Worm (Caenorhabditis elegans): Measurements from ENCODE around the gene chts-1.

The chts-1 gene

ce11 chrX:7519569-7519968 is at the start of gene chts-1:
chts-1 (minus strand) TSS chrX:7519669.
- no peak for TF ChIP-seq tab-1 (GFP tag; IDR thresholded peaks at IDR 0.05)
- TF ChIP-seq ref-1 (GFP tag; conservative IDR thresholded peaks at IDR 0.05) = no peak
- no peak for TF ChIP-seq flt-1 (GFP tag; IDR thresholded peaks at IDR 0.05)
- TF ChIP-seq ztf-29 (GFP tag; IDR thresholded peaks at IDR 0.05) = no peak
- no peak for TF ChIP-seq T22C8.4 (GFP tag; IDR thresholded peaks at IDR 0.05)
- no peak for TF ChIP-seq klf-2 (GFP tag; conservative IDR thresholded peaks at IDR 0.05)
- no peak for TF ChIP-seq cog-1 (tag; optimal IDR thresholded peaks at IDR 0.05)
- TF ChIP-seq ztf-23 (GFP tag; IDR thresholded peaks at IDR 0.05) = no peak
- no peak for TF ChIP-seq med-1 (GFP tag; optimal IDR thresholded peaks at IDR 0.05; ENCODE audit: insufficient read depth)

ce11 chrX:7568684-7569289 is 49.3 kb upstream of the chts-1 start:
- TF ChIP-seq klf-2 (GFP tag; conservative IDR thresholded peaks at IDR 0.05) (no peak), ref-1 (GFP tag; conservative IDR thresholded peaks at IDR 0.05) (no peak), ztf-29 (GFP tag; IDR thresholded peaks at IDR 0.05) (no peak), cog-1 (tag; optimal IDR thresholded peaks at IDR 0.05) (no peak), ztf-23 (GFP tag; IDR thresholded peaks at IDR 0.05) (no peak), med-1 (GFP tag; optimal IDR thresholded peaks at IDR 0.05; ENCODE audit: insufficient read depth) (no peak)

ce11 chrX:7565005-7565404 is 45.5 kb upstream of the chts-1 start, which contains the start of gene vps-52:
vps-52 (plus strand) TSS chrX:7565323.
- no peak for TF ChIP-seq cog-1 (tag; optimal IDR thresholded peaks at IDR 0.05)
- no peak for TF ChIP-seq flt-1 (GFP tag; IDR thresholded peaks at IDR 0.05)
- TF ChIP-seq tab-1 (GFP tag; IDR thresholded peaks at IDR 0.05) = no peak
- no peak for TF ChIP-seq T22C8.4 (GFP tag; IDR thresholded peaks at IDR 0.05)
- TF ChIP-seq ztf-29 (GFP tag; IDR thresholded peaks at IDR 0.05) = no peak
- no peak for TF ChIP-seq ztf-23 (GFP tag; IDR thresholded peaks at IDR 0.05)
- no peak for TF ChIP-seq ref-1 (GFP tag; conservative IDR thresholded peaks at IDR 0.05)
- no peak for TF ChIP-seq klf-2 (GFP tag; conservative IDR thresholded peaks at IDR 0.05)
- TF ChIP-seq med-1 (GFP tag; optimal IDR thresholded peaks at IDR 0.05; ENCODE audit: insufficient read depth) = no peak

ce11 chrX:7563425-7563824 is 44.0 kb upstream of the chts-1 start:
- TF ChIP-seq ztf-23 (GFP tag; IDR thresholded peaks at IDR 0.05) = no peak
- TF ChIP-seq ztf-29 (GFP tag; IDR thresholded peaks at IDR 0.05) = no peak
- TF ChIP-seq tab-1 (GFP tag; IDR thresholded peaks at IDR 0.05) = no peak
- no peak for TF ChIP-seq flt-1 (GFP tag; IDR thresholded peaks at IDR 0.05)
- TF ChIP-seq ref-1 (GFP tag; conservative IDR thresholded peaks at IDR 0.05) = no peak
- TF ChIP-seq T22C8.4 (GFP tag; IDR thresholded peaks at IDR 0.05) = no peak
- no peak for TF ChIP-seq klf-2 (GFP tag; conservative IDR thresholded peaks at IDR 0.05)
- no peak for TF ChIP-seq cog-1 (tag; optimal IDR thresholded peaks at IDR 0.05)
- no peak for TF ChIP-seq med-1 (GFP tag; optimal IDR thresholded peaks at IDR 0.05; ENCODE audit: insufficient read depth)

ce11 chrX:7562625-7563024 is 43.2 kb upstream of the chts-1 start, which contains the start of gene sto-1:
sto-1 (plus strand) TSS chrX:7562824.
- TF ChIP-seq ztf-23 (GFP tag; IDR thresholded peaks at IDR 0.05) = no peak
- TF ChIP-seq ztf-29 (GFP tag; IDR thresholded peaks at IDR 0.05) = no peak
- no peak for TF ChIP-seq T22C8.4 (GFP tag; IDR thresholded peaks at IDR 0.05)
- no peak for TF ChIP-seq ref-1 (GFP tag; conservative IDR thresholded peaks at IDR 0.05)
- TF ChIP-seq med-1 (GFP tag; optimal IDR thresholded peaks at IDR 0.05; ENCODE audit: insufficient read depth) = no peak
- no peak for TF ChIP-seq cog-1 (tag; optimal IDR thresholded peaks at IDR 0.05)
- TF ChIP-seq tab-1 (GFP tag; IDR thresholded peaks at IDR 0.05) = no peak
- TF ChIP-seq klf-2 (GFP tag; conservative IDR thresholded peaks at IDR 0.05) = no peak
- no peak for TF ChIP-seq flt-1 (GFP tag; IDR thresholded peaks at IDR 0.05)

ce11 chrX:7561972-7562371 is 42.5 kb upstream of the chts-1 start:
- no peak for TF ChIP-seq ztf-23 (GFP tag; IDR thresholded peaks at IDR 0.05)
- TF ChIP-seq T22C8.4 (GFP tag; IDR thresholded peaks at IDR 0.05) = no peak
- TF ChIP-seq med-1 (GFP tag; optimal IDR thresholded peaks at IDR 0.05; ENCODE audit: insufficient read depth) = no peak
- TF ChIP-seq flt-1 (GFP tag; IDR thresholded peaks at IDR 0.05) = no peak
- no peak for TF ChIP-seq tab-1 (GFP tag; IDR thresholded peaks at IDR 0.05)
- no peak for TF ChIP-seq ztf-29 (GFP tag; IDR thresholded peaks at IDR 0.05)
- TF ChIP-seq klf-2 (GFP tag; conservative IDR thresholded peaks at IDR 0.05) = no peak
- no peak for TF ChIP-seq cog-1 (tag; optimal IDR thresholded peaks at IDR 0.05)
- no peak for TF ChIP-seq ref-1 (GFP tag; conservative IDR thresholded peaks at IDR 0.05)

ce11 chrX:7558928-7559455 is 39.5 kb upstream of the chts-1 start, which contains the start of the genes PDB1.1 and F08C6.5:
PDB1.1 (minus strand) TSS chrX:7559085.
F08C6.5 (plus strand) TSS chrX:7559405.
- TF ChIP-seq ref-1 (GFP tag; conservative IDR thresholded peaks at IDR 0.05) (no peak), med-1 (GFP tag; optimal IDR thresholded peaks at IDR 0.05; ENCODE audit: insufficient read depth) (no peak), ztf-29 (GFP tag; IDR thresholded peaks at IDR 0.05) (no peak), flt-1 (GFP tag; IDR thresholded peaks at IDR 0.05) (no peak), klf-2 (GFP tag; conservative IDR thresholded peaks at IDR 0.05) (no peak), cog-1 (tag; optimal IDR thresholded peaks at IDR 0.05) (no peak), T22C8.4 (GFP tag; IDR thresholded peaks at IDR 0.05) (no peak), ztf-23 (GFP tag; IDR thresholded peaks at IDR 0.05) (no peak), tab-1 (GFP tag; IDR thresholded peaks at IDR 0.05) (no peak)

- no peak for TF ChIP-seq ztf-29 (GFP tag; IDR thresholded peaks at IDR 0.05)
- no peak for TF ChIP-seq flt-1 (GFP tag; IDR thresholded peaks at IDR 0.05)
- no peak for TF ChIP-seq klf-2 (GFP tag; conservative IDR thresholded peaks at IDR 0.05)
- TF ChIP-seq tab-1 (GFP tag; IDR thresholded peaks at IDR 0.05) = no peak
- no peak for TF ChIP-seq med-1 (GFP tag; optimal IDR thresholded peaks at IDR 0.05; ENCODE audit: insufficient read depth)
- no peak for TF ChIP-seq cog-1 (tag; optimal IDR thresholded peaks at IDR 0.05)
- TF ChIP-seq ztf-23 (GFP tag; IDR thresholded peaks at IDR 0.05) = no peak
- TF ChIP-seq T22C8.4 (GFP tag; IDR thresholded peaks at IDR 0.05) = no peak
- no peak for TF ChIP-seq ref-1 (GFP tag; conservative IDR thresholded peaks at IDR 0.05)
Observed at ce11 chrX:7554326-7554725, 34.9 kb upstream of the chts-1 start, which contains the start of gene F46C8.8. F46C8.8 (minus strand) TSS chrX:7554426.

- TF ChIP-seq med-1 (GFP tag; optimal IDR thresholded peaks at IDR 0.05; ENCODE audit: insufficient read depth) = no peak
- no peak for TF ChIP-seq ref-1 (GFP tag; conservative IDR thresholded peaks at IDR 0.05)
- no peak for TF ChIP-seq ztf-23 (GFP tag; IDR thresholded peaks at IDR 0.05)
- TF ChIP-seq flt-1 (GFP tag; IDR thresholded peaks at IDR 0.05) = no peak
- no peak for TF ChIP-seq klf-2 (GFP tag; conservative IDR thresholded peaks at IDR 0.05)
- no peak for TF ChIP-seq tab-1 (GFP tag; IDR thresholded peaks at IDR 0.05)
- no peak for TF ChIP-seq cog-1 (tag; optimal IDR thresholded peaks at IDR 0.05)
- no peak for TF ChIP-seq ztf-29 (GFP tag; IDR thresholded peaks at IDR 0.05)
- TF ChIP-seq T22C8.4 (GFP tag; IDR thresholded peaks at IDR 0.05) = no peak
Observed at ce11 chrX:7553331-7553730, 33.9 kb upstream of the chts-1 start.

Measured in whole organism, midembryonic.